Worm (Caenorhabditis elegans) whole organism, late embryonic: ENCODE data around the gene oac-5.
A peak's percentile ranks its signal among the peaks of the same experiment; 100 is the strongest.

ENCODE experiments used
- C08G9.2 ChIP-seq: sonication (generic microtip); optimal IDR thresholded peaks from 2 replicates; lab custom pipeline; 2016; ENCODE audit warnings: mild to moderate bottlenecking, missing genetic modification characterization, moderate library complexity, missing compliant biosample characterization
- ama-1 ChIP-seq: fragments of 150-350 bp; optimal IDR thresholded peaks from 2 replicates; lab custom pipeline; 2014
- ceh-14 ChIP-seq: sonication (generic microtip); optimal IDR thresholded peaks from 2 replicates; lab custom pipeline; 2016; ENCODE audit warnings: missing genotype, missing genetic modification characterization, missing compliant biosample characterization
- ceh-18 ChIP-seq: sonication (generic microtip); optimal IDR thresholded peaks from 2 replicates; lab custom pipeline; 2016; ENCODE audit warnings: missing genetic modification characterization, missing compliant biosample characterization
- ceh-19 ChIP-seq: fragments of 200-800 bp; sonication (Bioruptor generic); optimal IDR thresholded peaks from 2 replicates; lab custom pipeline; 2018; ENCODE audit warnings: mild to moderate bottlenecking, missing genetic modification characterization, missing compliant biosample characterization
- ceh-30 ChIP-seq: fragments of 150-350 bp; optimal IDR thresholded peaks from 2 replicates; lab custom pipeline; 2014; ENCODE audit warnings: missing biosample characterization, missing genetic modification characterization
- ceh-31 ChIP-seq: sonication (generic microtip); optimal IDR thresholded peaks from 2 replicates; lab custom pipeline; 2016; ENCODE audit warnings: missing genetic modification characterization, missing compliant biosample characterization
- ceh-34 ChIP-seq: sonication (generic microtip); optimal IDR thresholded peaks from 2 replicates; lab custom pipeline; 2016; ENCODE audit warnings: mild to moderate bottlenecking, missing genetic modification characterization, missing compliant biosample characterization
- ceh-45 ChIP-seq: fragments of 200-800 bp; sonication (Bioruptor generic); IDR thresholded peaks from 2 replicates; pipeline ENCODE4 v1.3.6; 2022; ENCODE audit warnings: missing genetic modification reagents, missing genetic modification characterization, missing compliant biosample characterization
- ceh-48 ChIP-seq: sonication (generic microtip); optimal IDR thresholded peaks from 2 replicates; lab custom pipeline; 2016; ENCODE audit warnings: missing genetic modification characterization, inconsistent platforms, missing compliant biosample characterization
- ceh-9 ChIP-seq: sonication (generic microtip); optimal IDR thresholded peaks from 2 replicates; lab custom pipeline; 2016; ENCODE audit warnings: mild to moderate bottlenecking, missing genetic modification characterization, inconsistent platforms, missing compliant biosample characterization
- che-1 ChIP-seq: sonication (generic microtip); optimal IDR thresholded peaks from 2 replicates; lab custom pipeline; 2016; ENCODE audit warnings: mild to moderate bottlenecking, missing genetic modification characterization, missing compliant biosample characterization
- dmd-4 ChIP-seq: sonication (generic microtip); optimal IDR thresholded peaks from 2 replicates; lab custom pipeline; 2016; ENCODE audit warnings: borderline replicate concordance, missing genetic modification characterization, missing compliant biosample characterization
- elt-2 ChIP-seq: sonication (generic microtip); optimal IDR thresholded peaks from 2 replicates; lab custom pipeline; 2016; ENCODE audit warnings: missing genetic modification reagents, missing genetic modification characterization, missing compliant biosample characterization
- ets-4 ChIP-seq: sonication (generic microtip); optimal IDR thresholded peaks from 2 replicates; lab custom pipeline; 2016; ENCODE audit warnings: missing genetic modification characterization, missing compliant biosample characterization
- eyg-1 ChIP-seq: sonication (generic microtip); optimal IDR thresholded peaks from 2 replicates; lab custom pipeline; 2016; ENCODE audit warnings: missing genotype, missing genetic modification characterization, missing compliant biosample characterization
- fkh-10 ChIP-seq: fragments of 150-350 bp; optimal IDR thresholded peaks from 2 replicates; lab custom pipeline; 2014; ENCODE audit warnings: missing biosample characterization, missing genetic modification reagents, missing genetic modification characterization
- fkh-6 ChIP-seq: sonication (generic microtip); optimal IDR thresholded peaks from 2 replicates; lab custom pipeline; 2016; ENCODE audit warnings: missing genetic modification characterization, missing compliant biosample characterization
- hlh-6 ChIP-seq: sonication (generic microtip); optimal IDR thresholded peaks from 2 replicates; lab custom pipeline; 2016; ENCODE audit warnings: missing genotype, missing genetic modification characterization, missing compliant biosample characterization
- lin-11 ChIP-seq: fragments of 200-800 bp; sonication (Bioruptor generic); optimal IDR thresholded peaks from 2 replicates; lab custom pipeline; 2018; ENCODE audit warnings: mild to moderate bottlenecking, missing genetic modification characterization, missing compliant biosample characterization
- madf-2 ChIP-seq: sonication (generic microtip); optimal IDR thresholded peaks from 2 replicates; lab custom pipeline; 2017; ENCODE audit warnings: missing genetic modification characterization, missing compliant biosample characterization
- mec-3 ChIP-seq: sonication (generic microtip); optimal IDR thresholded peaks from 2 replicates; lab custom pipeline; 2016; ENCODE audit warnings: borderline replicate concordance, missing genetic modification characterization, missing compliant biosample characterization
- nfya-1 ChIP-seq: sonication (generic microtip); optimal IDR thresholded peaks from 2 replicates; lab custom pipeline; 2017; ENCODE audit warnings: missing genetic modification characterization, mild to moderate bottlenecking, missing compliant biosample characterization, antibody characterized with exemption, moderate library complexity
- nhr-11 ChIP-seq: fragments of 150-350 bp; optimal IDR thresholded peaks from 2 replicates; lab custom pipeline; 2014; ENCODE audit warnings: missing biosample characterization, missing genetic modification characterization
- nhr-232 ChIP-seq: sonication (generic microtip); optimal IDR thresholded peaks from 2 replicates; lab custom pipeline; 2016; ENCODE audit warnings: missing genetic modification characterization, missing compliant biosample characterization
- npax-4 ChIP-seq: sonication (generic microtip); optimal IDR thresholded peaks from 2 replicates; lab custom pipeline; 2016; ENCODE audit warnings: missing genetic modification characterization, missing compliant biosample characterization
- odd-2 ChIP-seq: sonication (generic microtip); optimal IDR thresholded peaks from 2 replicates; lab custom pipeline; 2017; ENCODE audit warnings: antibody characterized with exemption, mild to moderate bottlenecking, missing genetic modification characterization, missing compliant biosample characterization
- pag-3 ChIP-seq: sonication (generic microtip); optimal IDR thresholded peaks from 2 replicates; lab custom pipeline; 2016; ENCODE audit warnings: missing compliant biosample characterization, missing genetic modification characterization, borderline replicate concordance
- pax-1 ChIP-seq: fragments of 150-350 bp; optimal IDR thresholded peaks from 2 replicates; lab custom pipeline; 2014; ENCODE audit warnings: missing biosample characterization, missing genetic modification characterization
- pha-2 ChIP-seq: sonication (generic microtip); optimal IDR thresholded peaks from 2 replicates; lab custom pipeline; 2017; ENCODE audit warnings: mild to moderate bottlenecking, missing genetic modification characterization, missing compliant biosample characterization
- pqm-1 ChIP-seq: sonication (generic microtip); optimal IDR thresholded peaks from 2 replicates; lab custom pipeline; 2016; ENCODE audit warnings: missing genetic modification characterization, missing compliant biosample characterization
- ref-2 ChIP-seq: sonication (generic microtip); optimal IDR thresholded peaks from 2 replicates; lab custom pipeline; 2016; ENCODE audit warnings: missing genetic modification characterization, missing compliant biosample characterization
- rnt-1 ChIP-seq: sonication (generic microtip); optimal IDR thresholded peaks from 2 replicates; lab custom pipeline; 2016; ENCODE audit warnings: missing genetic modification characterization, missing compliant biosample characterization
- sox-2 ChIP-seq: fragments of 200-800 bp; sonication (Bioruptor generic); IDR thresholded peaks from 2 replicates; pipeline ENCODE4 v1.3.6; 2022; ENCODE audit warnings: missing genetic modification reagents, missing genetic modification characterization, missing compliant biosample characterization
- syd-9 ChIP-seq: sonication (generic microtip); optimal IDR thresholded peaks from 2 replicates; lab custom pipeline; 2016; ENCODE audit warnings: mild to moderate bottlenecking, missing genetic modification characterization, moderate library complexity, missing compliant biosample characterization
- tbx-2 ChIP-seq: sonication (generic microtip); optimal IDR thresholded peaks from 2 replicates; lab custom pipeline; 2016; ENCODE audit warnings: missing genetic modification characterization, missing compliant biosample characterization
- ttx-3 ChIP-seq: sonication (generic microtip); optimal IDR thresholded peaks from 2 replicates; lab custom pipeline; 2016; ENCODE audit warnings: missing genetic modification reagents, missing genetic modification characterization, missing compliant biosample characterization
- unc-55 ChIP-seq: sonication (generic microtip); optimal IDR thresholded peaks from 2 replicates; lab custom pipeline; 2017; ENCODE audit warnings: missing biosample characterization, missing genetic modification reagents, missing genetic modification characterization

The oac-5 gene

ce11 chrV:16269556-16269955 lies 23.0 kb upstream of the oac-5 start, which contains the start of the genes fbxa-2 and T13F3.8:
Gene fbxa-2, minus strand, starts transcription at chrV:16269656.
Gene T13F3.8, plus strand, starts transcription at chrV:16269800.
- TF ChIP-seq ceh-48 = no peak
- no peak for TF ChIP-seq lin-11
- no peak for TF ChIP-seq dmd-4 (tag; lab: Kevin White, UChicago)
- no peak for TF ChIP-seq ceh-31 (tag; lab: Kevin White, UChicago)

- TF ChIP-seq tbx-2 (tag; lab: Kevin White, UChicago) (no peak), nhr-232 (tag; lab: Kevin White, UChicago) (no peak), nhr-11 (tag; lab: Kevin White, UChicago) (no peak), ceh-14 (tag; lab: Kevin White, UChicago) (no peak), ceh-18 (tag; lab: Kevin White, UChicago) (no peak), pha-2 (tag; lab: Kevin White, UChicago) (no peak), ama-1 (lab: Kevin White, UChicago) (no peak), sox-2 (GFP tag; lab: Robert Waterston, UW) (no peak), syd-9 (no peak), ceh-19 (GFP tag; lab: Kevin White, UChicago) (no peak), che-1 (tag; lab: Kevin White, UChicago) (no peak), mec-3 (tag; lab: Kevin White, UChicago) (no peak), ttx-3 (tag; lab: Kevin White, UChicago) (no peak), nfya-1 (no peak)
These were observed 21.4 kb upstream of the oac-5 start, which contains the start of gene T13F3.6 for ce11 chrV:16271121-16271520. Gene T13F3.6, minus strand, starts transcription at chrV:16271221.

ce11 chrV:16275347-16275746 lies 17.2 kb upstream of the oac-5 start, which contains the start of gene pacl-1:
Gene pacl-1, minus strand, starts transcription at chrV:16275447.
- TF ChIP-seq mec-3 (tag; lab: Kevin White, UChicago) = no peak
- no peak for TF ChIP-seq ceh-19 (GFP tag; lab: Kevin White, UChicago)
- no peak for TF ChIP-seq nhr-11 (tag; lab: Kevin White, UChicago)
- no peak for TF ChIP-seq pqm-1 (tag; lab: Kevin White, UChicago)
- TF ChIP-seq odd-2 (tag; lab: Kevin White, UChicago) = no peak
- TF ChIP-seq fkh-10 (GFP tag; lab: Kevin White, UChicago) = no peak
- TF ChIP-seq fkh-6 (tag; lab: Kevin White, UChicago) = no peak
- TF ChIP-seq che-1 (tag; lab: Kevin White, UChicago) = no peak
- no peak for TF ChIP-seq hlh-6 (tag; lab: Kevin White, UChicago)
- no peak for TF ChIP-seq madf-2 (tag; lab: Kevin White, UChicago)
- TF ChIP-seq ceh-30 (tag; lab: Kevin White, UChicago) = no peak
- no peak for TF ChIP-seq ref-2 (tag; lab: Kevin White, UChicago)
- TF ChIP-seq ceh-45 (GFP tag; lab: Robert Waterston, UW) = no peak
- TF ChIP-seq eyg-1 (tag; lab: Kevin White, UChicago) = no peak
- no peak for TF ChIP-seq ceh-34
- no peak for TF ChIP-seq pha-2 (tag; lab: Kevin White, UChicago)
- no peak for TF ChIP-seq ceh-14 (tag; lab: Kevin White, UChicago)

- TF ChIP-seq elt-2 (tag; lab: Kevin White, UChicago) (peak; percentile 18), unc-55 (GFP tag; lab: Kevin White, UChicago) (no peak)
These were observed 14.6 kb upstream of the oac-5 start, which contains the start of gene cyp-37B1 for ce11 chrV:16277918-16278317. Gene cyp-37B1, plus strand, starts transcription at chrV:16278116.

ce11 chrV:16282147-16282546 lies 10.4 kb upstream of the oac-5 start, which contains the start of gene F28G4.2:
Gene F28G4.2, minus strand, starts transcription at chrV:16282321.
- TF ChIP-seq npax-4 = no peak
- no peak for TF ChIP-seq ceh-19 (GFP tag; lab: Kevin White, UChicago)
- no peak for TF ChIP-seq pax-1 (tag; lab: Kevin White, UChicago)
- TF ChIP-seq rnt-1 (tag; lab: Kevin White, UChicago) = no peak
- TF ChIP-seq ceh-9 = no peak
- TF ChIP-seq pag-3 = no peak
- no peak for TF ChIP-seq C08G9.2 (tag; lab: Kevin White, UChicago)
- no peak for TF ChIP-seq ets-4 (tag; lab: Kevin White, UChicago)
